Fruit fly (Drosophila melanogaster): ENCODE data around the gene Or10a.

Or10a gene

DNA sequence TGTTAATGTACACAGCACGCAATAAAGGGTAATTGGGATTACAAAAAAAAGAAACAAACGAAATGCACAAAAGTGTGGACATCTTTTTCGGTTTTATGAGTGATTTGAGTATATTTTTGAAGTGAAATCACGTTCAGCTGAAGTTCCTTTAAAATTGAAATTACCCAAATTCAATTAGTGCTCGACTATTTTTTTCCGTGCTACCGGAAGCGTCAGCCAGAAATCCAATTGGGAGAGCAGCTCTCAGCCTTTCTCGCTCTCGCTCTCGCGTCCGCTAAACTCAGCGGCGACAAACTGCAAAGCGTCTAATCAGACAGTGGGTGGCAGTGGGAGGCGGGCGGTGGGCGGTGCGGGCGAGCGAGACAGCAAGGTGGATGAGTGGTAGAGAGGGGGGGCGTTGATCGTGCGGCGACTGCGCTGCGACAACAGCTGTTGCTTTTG is 6.1 kb upstream of the Or10a start (continued):
- TF ChIP-seq CG13624 (GFP tag; optimal IDR thresholded peaks at IDR 0.05) (peak; percentile 93), Eip74EF (GFP tag; optimal IDR thresholded peaks at IDR 0.05) (peak in 1 of 2 experiments; percentile 97), ato (GFP tag; IDR thresholded peaks at IDR 0.05; ENCODE audit: partially characterized antibody) (no peak), dati (GFP tag; IDR thresholded peaks at IDR 0.05) (peak; percentile 75; the same call in 1 of the 2 replicates), Rfx (GFP tag; IDR thresholded peaks at IDR 0.05) (peak; percentile 95), Awh (GFP tag; IDR thresholded peaks at IDR 0.05) (peak; percentile 76), mld (GFP tag; IDR thresholded peaks at IDR 0.05; ENCODE audit: partially characterized antibody) (no peak), nmo (GFP tag; optimal IDR thresholded peaks at IDR 0.05) (peak; percentile 87), CG2129 (GFP tag; IDR thresholded peaks at IDR 0.05; ENCODE audit: partially characterized antibody) (no peak), CG42726 (GFP tag; IDR thresholded peaks at IDR 0.05; ENCODE audit: partially characterized antibody) (no peak), ranshi (GFP tag; IDR thresholded peaks at IDR 0.05) (peak; percentile 85), CG11085 (GFP tag; IDR thresholded peaks at IDR 0.05) (peak; percentile 83), CG18011 (GFP tag; optimal IDR thresholded peaks at IDR 0.05) (peak; percentile 69), lov (optimal IDR thresholded peaks at IDR 0.05) (no peak), lov (GFP tag; IDR thresholded peaks at IDR 0.05) (peak; percentile 82; the same call in 2 of the 3 replicates), Kr (GFP tag; optimal IDR thresholded peaks at IDR 0.05) (no peak), Bgb (GFP tag; IDR thresholded peaks at IDR 0.05; ENCODE audit: partially characterized antibody) (no peak), unpg (GFP tag; optimal IDR thresholded peaks at IDR 0.05) (peak; percentile 93), CG12104 (GFP tag; optimal IDR thresholded peaks at IDR 0.05) (peak; percentile 72), eyg (GFP tag; optimal IDR thresholded peaks at IDR 0.05) (peak; percentile 93), CG13123 (GFP tag; optimal IDR thresholded peaks at IDR 0.05) (peak; percentile 67), sqz (GFP tag; optimal IDR thresholded peaks at IDR 0.05) (peak; percentile 79), CG8478 (optimal IDR thresholded peaks at IDR 0.05) (no peak), Sox102F (GFP tag; optimal IDR thresholded peaks at IDR 0.05) (peak; percentile 91), B-H1 (GFP tag; IDR thresholded peaks at IDR 0.05) (peak; percentile 74), CG9876 (GFP tag; optimal IDR thresholded peaks at IDR 0.05) (peak; percentile 80), dan (GFP tag; IDR thresholded peaks at IDR 0.05) (no peak), CG1792 (GFP tag; optimal IDR thresholded peaks at IDR 0.05) (peak; percentile 86), vfl (GFP tag; optimal IDR thresholded peaks at IDR 0.05) (peak; percentile 82), bcd (GFP tag; optimal IDR thresholded peaks at IDR 0.05) (peak; percentile 92), dm (GFP tag; optimal IDR thresholded peaks at IDR 0.05) (peak; percentile 80), croc (GFP tag; conservative IDR thresholded peaks at IDR 0.05) (peak; percentile 41; the same call in 1 of the 3 replicates), Ssrp (tag; optimal IDR thresholded peaks at IDR 0.05) (peak; percentile 74), knrl (GFP tag; IDR thresholded peaks at IDR 0.05; ENCODE audit: partially characterized antibody) (no peak), CG13894 (tag; optimal IDR thresholded peaks at IDR 0.05) (peak; percentile 62), CG6175 (GFP tag; IDR thresholded peaks at IDR 0.05) (peak; percentile 76; the same call in 2 of the 3 replicates), ro (GFP tag; IDR thresholded peaks at IDR 0.05) (peak; percentile 38; the same call in 1 of the 2 replicates), CG12236 (GFP tag; optimal IDR thresholded peaks at IDR 0.05) (peak; percentile 77), NC2α (GFP tag; optimal IDR thresholded peaks at IDR 0.05) (peak; percentile 54), Hmr (GFP tag; optimal IDR thresholded peaks at IDR 0.05) (peak; percentile 95), CG5245 (GFP tag; optimal IDR thresholded peaks at IDR 0.05) (peak; percentile 82), ap (GFP tag; IDR thresholded peaks at IDR 0.05) (peak; percentile 73), pfk (GFP tag; optimal IDR thresholded peaks at IDR 0.05) (no peak), tna (GFP tag; IDR thresholded peaks at IDR 0.05; ENCODE audit: partially characterized antibody) (no peak), Oaz (GFP tag; IDR thresholded peaks at IDR 0.05) (peak; percentile 74), CG33557 (GFP tag; optimal IDR thresholded peaks at IDR 0.05) (no peak), gsb (GFP tag; IDR thresholded peaks at IDR 0.05) (peak; percentile 82), z (GFP tag; IDR thresholded peaks at IDR 0.05) (0 out of 3 replicates have a peak, but pooled peaks have one; percentile 20), CG18262 (tag; optimal IDR thresholded peaks at IDR 0.05) (peak; percentile 79), pb (GFP tag; optimal IDR thresholded peaks at IDR 0.05) (peak; percentile 90), crc (GFP tag; optimal IDR thresholded peaks at IDR 0.05) (peak; percentile 87)
